Worm (Caenorhabditis elegans): ENCODE measurements around the gene vab-1.

vab-1 gene

DNA sequence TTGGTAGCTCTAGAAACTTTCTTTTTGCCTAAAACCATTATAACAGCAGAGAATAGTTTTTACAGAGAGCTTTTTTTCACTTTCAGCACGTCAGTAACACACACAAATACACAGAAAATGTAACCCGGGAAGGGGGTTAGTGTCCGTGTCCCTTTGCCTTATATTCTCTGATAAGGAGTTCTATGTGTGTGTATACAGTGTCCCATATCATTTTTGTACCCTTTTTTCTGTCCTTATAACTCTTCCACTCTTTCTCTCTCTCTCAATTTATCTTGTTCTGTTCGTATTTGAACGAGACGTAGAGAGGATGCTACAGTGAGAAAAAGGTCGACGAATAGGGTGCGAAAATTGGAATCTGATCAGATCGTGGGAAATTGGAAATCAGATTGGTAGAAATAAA, 27.0 kb downstream of the vab-1 start:
- TF ChIP-seq Y105C5A.15 (GFP tag; IDR thresholded peaks at IDR 0.05): no peak
- TF ChIP-seq nhr-10 (tag; optimal IDR thresholded peaks at IDR 0.05): no peak
- TF ChIP-seq F49E8.2 (tag; optimal IDR thresholded peaks at IDR 0.05; ENCODE audit: borderline replicate concordance): no peak
- TF ChIP-seq ceh-62 (tag; optimal IDR thresholded peaks at IDR 0.05): no peak
- TF ChIP-seq snpc-1.2 (GFP tag; IDR thresholded peaks at IDR 0.05): no peak
- no peak for TF ChIP-seq daf-19 (GFP tag; conservative IDR thresholded peaks at IDR 0.05)
- TF ChIP-seq cey-2 (tag; optimal IDR thresholded peaks at IDR 0.05; ENCODE audit: borderline replicate concordance, insufficient read depth): peak; percentile 14
- 0 out of 2 replicates have a peak, but pooled peaks have one; percentile 24 for TF ChIP-seq php-3 (GFP tag; IDR thresholded peaks at IDR 0.05)
- TF ChIP-seq dve-1 (tag; optimal IDR thresholded peaks at IDR 0.05; ENCODE audit: insufficient read depth): peak; percentile 30
- no peak for TF ChIP-seq arid-1 (GFP tag; conservative IDR thresholded peaks at IDR 0.05)
- no peak for TF ChIP-seq gei-8 (GFP tag; optimal IDR thresholded peaks at IDR 0.05)
- no peak for TF ChIP-seq duxl-1 (tag; optimal IDR thresholded peaks at IDR 0.05; ENCODE audit: poor library complexity)
- TF ChIP-seq nhr-41 (GFP tag; IDR thresholded peaks at IDR 0.05): peak; percentile 50; the same call in 1 of the 2 replicates
- TF ChIP-seq lin-15B (tag; optimal IDR thresholded peaks at IDR 0.05): no peak
- TF ChIP-seq nhr-28 (tag; optimal IDR thresholded peaks at IDR 0.05): peak; percentile 91
- TF ChIP-seq mep-1 (tag; optimal IDR thresholded peaks at IDR 0.05): no peak
- TF ChIP-seq fos-1 (tag; optimal IDR thresholded peaks at IDR 0.05): no peak
- no peak for TF ChIP-seq Y48G9A.11 (GFP tag; IDR thresholded peaks at IDR 0.05)
- TF ChIP-seq mxl-3 (GFP tag; optimal IDR thresholded peaks at IDR 0.05): no peak
- TF ChIP-seq mdl-1 (tag; optimal IDR thresholded peaks at IDR 0.05): no peak
- TF ChIP-seq lin-1 (GFP tag; IDR thresholded peaks at IDR 0.05): 0 out of 2 replicates have a peak, but pooled peaks have one; percentile 10
- no peak for TF ChIP-seq aly-2 (tag; optimal IDR thresholded peaks at IDR 0.05)
- TF ChIP-seq hlh-11 (tag; optimal IDR thresholded peaks at IDR 0.05): peak; percentile 54
- TF ChIP-seq nhr-11 (tag; optimal IDR thresholded peaks at IDR 0.05): no peak
- TF ChIP-seq dmd-6 (GFP tag; IDR thresholded peaks at IDR 0.05): peak; percentile 61
- TF ChIP-seq ceh-28 (tag; optimal IDR thresholded peaks at IDR 0.05): no peak
- no peak for TF ChIP-seq nhr-237 (tag; optimal IDR thresholded peaks at IDR 0.05)
- TF ChIP-seq pqm-1 (tag; optimal IDR thresholded peaks at IDR 0.05): peak; percentile 93
- no peak for TF ChIP-seq egl-27 (tag; optimal IDR thresholded peaks at IDR 0.05)
- no peak for TF ChIP-seq unc-62 (GFP tag; optimal IDR thresholded peaks at IDR 0.05 in 1 of 2)
- TF ChIP-seq unc-62 (tag; optimal IDR thresholded peaks at IDR 0.05): no peak
- TF ChIP-seq T26A8.4 (GFP tag; IDR thresholded peaks at IDR 0.05): no peak
- no peak for TF ChIP-seq vab-7 (GFP tag; IDR thresholded peaks at IDR 0.05)
- no peak for TF ChIP-seq daf-16 (GFP tag; optimal IDR thresholded peaks at IDR 0.05)
- TF ChIP-seq daf-16 (tag; optimal IDR thresholded peaks at IDR 0.05): peak; percentile 76

DNA sequence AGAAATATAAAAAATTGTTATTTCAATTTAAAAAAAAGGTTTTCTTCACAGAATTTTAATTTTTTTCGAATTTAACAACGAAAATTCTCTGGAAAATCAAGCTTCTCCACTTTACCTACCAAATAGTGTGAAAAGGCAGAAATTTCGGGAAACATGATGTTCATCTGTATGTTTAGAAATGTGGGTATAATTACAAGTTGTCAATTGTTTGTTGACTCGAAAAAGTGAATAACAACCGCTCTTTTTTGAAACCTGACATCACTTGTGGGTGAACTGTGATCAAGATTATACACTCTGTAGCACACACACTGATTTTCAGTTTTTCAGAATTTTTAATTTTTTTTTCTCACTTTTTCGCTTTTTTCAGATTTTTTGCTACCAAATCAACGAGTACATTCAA, 28.0 kb downstream of the vab-1 start:
- TF ChIP-seq saeg-2 (GFP tag; IDR thresholded peaks at IDR 0.05) (no peak), daf-16 (GFP tag; optimal IDR thresholded peaks at IDR 0.05) (no peak), daf-16 (tag; optimal IDR thresholded peaks at IDR 0.05) (peak; percentile 92)

DNA sequence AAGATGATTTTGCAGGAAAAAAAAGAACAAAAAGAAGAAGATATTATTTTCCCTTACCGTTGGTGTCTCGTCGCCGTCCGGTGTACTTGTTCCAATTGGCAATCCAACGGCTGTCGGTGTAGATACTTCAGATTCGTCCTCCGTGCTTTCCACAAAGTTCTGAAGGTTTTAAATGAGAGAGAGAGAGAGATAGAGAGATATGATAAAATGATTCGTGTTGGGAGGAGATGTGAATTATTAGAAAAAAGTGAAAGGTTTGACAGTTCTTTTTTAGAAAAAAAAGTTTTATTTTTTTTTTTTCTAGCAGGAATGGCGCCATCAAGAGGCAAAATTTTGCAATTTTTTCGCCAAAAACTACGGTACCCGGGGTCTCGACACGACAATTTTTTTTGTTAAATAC, 28.5 kb downstream of the vab-1 start:
- TF ChIP-seq zfp-3 (GFP tag; conservative IDR thresholded peaks at IDR 0.05): no peak
- no peak for TF ChIP-seq mes-2 (tag; optimal IDR thresholded peaks at IDR 0.05; ENCODE audit: poor library complexity, severe bottlenecking)
- TF ChIP-seq aha-1 (tag): peak; percentile 86
- TF ChIP-seq ztf-11 (tag; optimal IDR thresholded peaks at IDR 0.05): no peak
- TF ChIP-seq snpc-1.2 (GFP tag; IDR thresholded peaks at IDR 0.05): no peak
- no peak for TF ChIP-seq arid-1 (GFP tag; conservative IDR thresholded peaks at IDR 0.05)
- TF ChIP-seq mxl-2 (GFP tag; conservative IDR thresholded peaks at IDR 0.05): no peak
- peak; percentile 16; the same call in 1 of the 2 replicates for TF ChIP-seq dmd-6 (GFP tag; IDR thresholded peaks at IDR 0.05)
- TF ChIP-seq R02D3.7 (tag; optimal IDR thresholded peaks at IDR 0.05): no peak
- TF ChIP-seq nhr-28 (tag; optimal IDR thresholded peaks at IDR 0.05): peak; percentile 32
- TF ChIP-seq egl-27 (tag; optimal IDR thresholded peaks at IDR 0.05): no peak
- TF ChIP-seq lin-13 (GFP tag; optimal IDR thresholded peaks at IDR 0.05): no peak
- TF ChIP-seq duxl-1 (tag; optimal IDR thresholded peaks at IDR 0.05; ENCODE audit: poor library complexity): no peak
- no peak for TF ChIP-seq Y48G9A.11 (GFP tag; IDR thresholded peaks at IDR 0.05)
- TF ChIP-seq Y105C5A.15 (GFP tag; IDR thresholded peaks at IDR 0.05): no peak
- no peak for TF ChIP-seq tag-97 (GFP tag; IDR thresholded peaks at IDR 0.05)

Measured in whole organism, L4 larva.